Worm (Caenorhabditis elegans) whole organism, midembryonic: ENCODE results near the gene F46B6.10.

Experiments
- T22C8.4 ChIP-seq: fragments of 200-800 bp; sonication (Bioruptor generic); IDR thresholded peaks from 2 replicates; pipeline ENCODE4 v1.3.6; 2022; ENCODE audit warnings: missing genetic modification characterization, missing compliant biosample characterization
- cog-1 ChIP-seq: sonication (generic microtip); optimal IDR thresholded peaks from 2 replicates; lab custom pipeline; 2016; ENCODE audit warnings: missing genetic modification characterization, missing compliant biosample characterization
- flt-1 ChIP-seq: fragments of 200-800 bp; sonication (Bioruptor generic); IDR thresholded peaks from 2 replicates; pipeline ENCODE4 v1.3.6; 2022; ENCODE audit warnings: missing genetic modification characterization, missing compliant biosample characterization
- klf-2 ChIP-seq: fragments of 200-800 bp; sonication (Bioruptor generic); conservative IDR thresholded peaks from 2 replicates; pipeline ENCODE4 v1.3.6; 2022; ENCODE audit warnings: missing genetic modification reagents, missing genetic modification characterization, missing compliant biosample characterization
- med-1 ChIP-seq: sonication (generic microtip); optimal IDR thresholded peaks from 2 replicates; lab custom pipeline; 2017; ENCODE audit warnings: missing genetic modification characterization, mild to moderate bottlenecking, missing compliant biosample characterization, antibody characterized with exemption, missing genetic modification reagents; ENCODE audit not compliant: insufficient read depth
- ref-1 ChIP-seq: fragments of 200-800 bp; sonication (Bioruptor generic); conservative IDR thresholded peaks from 2 replicates; pipeline ENCODE4 v1.3.6; 2022; ENCODE audit warnings: missing genetic modification reagents, missing genetic modification characterization, missing compliant biosample characterization
- tab-1 ChIP-seq: fragments of 200-800 bp; sonication (Bioruptor generic); IDR thresholded peaks from 2 replicates; pipeline ENCODE4 v1.3.6; 2022; ENCODE audit warnings: missing genetic modification characterization, missing compliant biosample characterization
- ztf-23 ChIP-seq: fragments of 200-800 bp; sonication (Bioruptor generic); IDR thresholded peaks from 2 replicates; pipeline ENCODE4 v1.3.6; 2022; ENCODE audit warnings: missing genetic modification reagents, missing genetic modification characterization, missing compliant biosample characterization
- ztf-29 ChIP-seq: fragments of 200-800 bp; sonication (Bioruptor generic); IDR thresholded peaks from 2 replicates; pipeline ENCODE4 v1.3.6; 2022; ENCODE audit warnings: missing genetic modification reagents, missing genetic modification characterization, missing compliant biosample characterization

Gene F46B6.10

ce11 chrV:9794997-9795396, 6.9 kb downstream of the F46B6.10 start:
- no peak for TF ChIP-seq T22C8.4 (GFP tag; lab: Robert Waterston, UW)
- TF ChIP-seq tab-1: no peak
- no peak for TF ChIP-seq ref-1 (GFP tag; lab: Robert Waterston, UW)
- TF ChIP-seq med-1: no peak
- TF ChIP-seq flt-1: no peak
- TF ChIP-seq cog-1: no peak
- TF ChIP-seq ztf-23 (GFP tag; lab: Robert Waterston, UW): no peak
- no peak for TF ChIP-seq klf-2 (GFP tag; lab: Robert Waterston, UW)
- TF ChIP-seq ztf-29 (GFP tag; lab: Robert Waterston, UW): no peak

- TF ChIP-seq tab-1: no peak
- TF ChIP-seq ztf-29 (GFP tag; lab: Robert Waterston, UW): no peak
- no peak for TF ChIP-seq cog-1
- no peak for TF ChIP-seq T22C8.4 (GFP tag; lab: Robert Waterston, UW)
- TF ChIP-seq flt-1: no peak
- no peak for TF ChIP-seq ztf-23 (GFP tag; lab: Robert Waterston, UW)
- TF ChIP-seq ref-1 (GFP tag; lab: Robert Waterston, UW): no peak
- no peak for TF ChIP-seq med-1
- TF ChIP-seq klf-2 (GFP tag; lab: Robert Waterston, UW): no peak
Observed at ce11 chrV:9791332-9791731, 10.5 kb downstream of the F46B6.10 start, which contains the start of gene lipl-2. TSS of gene lipl-2 (plus strand) at chrV:9791567.

DNA sequence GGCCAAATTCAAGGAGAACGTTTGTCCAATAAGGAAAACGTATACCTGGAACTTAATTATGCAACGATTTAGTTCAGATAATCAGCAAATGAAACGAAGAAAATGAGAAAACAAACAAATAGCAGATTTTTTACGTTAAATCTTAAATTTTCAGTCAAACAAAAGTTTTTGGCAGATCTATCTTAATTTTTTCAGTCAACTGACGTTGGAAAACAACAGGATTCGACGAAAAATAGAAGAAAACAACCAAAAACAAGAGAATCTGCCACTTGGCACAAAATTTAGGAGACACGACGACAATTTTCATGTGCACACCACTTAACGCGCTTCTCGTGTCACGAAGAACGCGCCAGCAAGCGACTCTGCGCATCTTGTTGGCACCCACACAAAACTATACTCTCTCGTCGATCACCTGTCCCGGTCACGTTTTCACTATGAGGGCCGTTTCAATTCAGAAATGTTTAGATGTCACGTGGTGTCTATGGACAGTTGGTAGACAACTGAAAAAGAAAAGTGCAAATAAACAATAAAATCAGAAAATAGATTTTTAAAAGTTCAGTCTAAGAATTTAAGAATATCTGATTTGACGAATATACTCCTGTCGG, 12.1 kb downstream of the F46B6.10 start, which contains the start of gene ztf-7:
ztf-7 (minus strand) TSS at position 51 of the 605 bp plus-strand sequence.
- TF ChIP-seq ztf-29 (GFP tag; lab: Robert Waterston, UW) (no peak), ztf-23 (GFP tag; lab: Robert Waterston, UW) (no peak), cog-1 (no peak), T22C8.4 (GFP tag; lab: Robert Waterston, UW) (no peak)

- TF ChIP-seq ref-1 (GFP tag; lab: Robert Waterston, UW) (no peak), ztf-29 (GFP tag; lab: Robert Waterston, UW) (no peak), tab-1 (no peak), cog-1 (no peak), med-1 (no peak), ztf-23 (GFP tag; lab: Robert Waterston, UW) (no peak), T22C8.4 (GFP tag; lab: Robert Waterston, UW) (no peak), klf-2 (GFP tag; lab: Robert Waterston, UW) (no peak), flt-1 (no peak)
Observed at ce11 chrV:9786721-9787131, 15.1 kb downstream of the F46B6.10 start, which contains the start of gene F46B6.6. TSS of gene F46B6.6 (minus strand) at chrV:9786868.

ce11 chrV:9784215-9784614, 17.6 kb downstream of the F46B6.10 start:
- TF ChIP-seq flt-1 (no peak), tab-1 (no peak), ztf-29 (GFP tag; lab: Robert Waterston, UW) (no peak), cog-1 (no peak), ref-1 (GFP tag; lab: Robert Waterston, UW) (no peak)

DNA sequence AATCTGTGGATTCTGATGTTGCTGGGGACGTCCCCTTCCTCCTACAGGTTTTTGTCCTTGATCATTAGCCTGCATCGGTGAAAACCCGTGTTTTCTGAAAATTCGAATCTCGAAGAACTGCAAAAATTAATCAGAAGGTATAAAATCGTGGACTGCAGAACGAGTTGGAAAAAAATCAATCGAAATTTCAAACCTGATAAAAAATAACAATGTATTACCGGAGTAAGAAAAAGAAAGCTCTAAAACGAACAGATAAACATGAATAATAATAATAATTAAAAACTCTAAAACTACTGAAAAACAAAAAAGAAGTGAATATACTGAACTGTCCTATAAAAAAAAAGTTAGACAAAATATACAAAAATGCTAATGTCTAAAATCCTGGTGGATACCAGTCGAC, 18.9 kb downstream of the F46B6.10 start, which contains the start of gene F46B6.5:
F46B6.5 (minus strand) TSS at position 101 of the 400 bp plus-strand sequence.
- TF ChIP-seq ztf-29 (GFP tag; lab: Robert Waterston, UW): no peak
- no peak for TF ChIP-seq klf-2 (GFP tag; lab: Robert Waterston, UW)
- no peak for TF ChIP-seq ref-1 (GFP tag; lab: Robert Waterston, UW)
- TF ChIP-seq ztf-23 (GFP tag; lab: Robert Waterston, UW): no peak
- no peak for TF ChIP-seq med-1
- TF ChIP-seq T22C8.4 (GFP tag; lab: Robert Waterston, UW): no peak
- no peak for TF ChIP-seq flt-1
- TF ChIP-seq tab-1: no peak
- no peak for TF ChIP-seq cog-1

ce11 chrV:9782045-9782444, 19.8 kb downstream of the F46B6.10 start:
- TF ChIP-seq ztf-29 (GFP tag; lab: Robert Waterston, UW): no peak
- no peak for TF ChIP-seq ztf-23 (GFP tag; lab: Robert Waterston, UW)
- TF ChIP-seq med-1: no peak
- TF ChIP-seq T22C8.4 (GFP tag; lab: Robert Waterston, UW): peak; percentile 30; the same call in 1 of the 2 replicates

- TF ChIP-seq ztf-29 (GFP tag; lab: Robert Waterston, UW) (no peak), flt-1 (no peak), tab-1 (no peak), med-1 (no peak), cog-1 (no peak), ref-1 (GFP tag; lab: Robert Waterston, UW) (no peak), ztf-23 (GFP tag; lab: Robert Waterston, UW) (no peak), T22C8.4 (GFP tag; lab: Robert Waterston, UW) (no peak), klf-2 (GFP tag; lab: Robert Waterston, UW) (no peak)
Observed at ce11 chrV:9779418-9779817, 22.4 kb downstream of the F46B6.10 start, which contains the start of gene F46B6.4. TSS of gene F46B6.4 (minus strand) at chrV:9779518.

DNA sequence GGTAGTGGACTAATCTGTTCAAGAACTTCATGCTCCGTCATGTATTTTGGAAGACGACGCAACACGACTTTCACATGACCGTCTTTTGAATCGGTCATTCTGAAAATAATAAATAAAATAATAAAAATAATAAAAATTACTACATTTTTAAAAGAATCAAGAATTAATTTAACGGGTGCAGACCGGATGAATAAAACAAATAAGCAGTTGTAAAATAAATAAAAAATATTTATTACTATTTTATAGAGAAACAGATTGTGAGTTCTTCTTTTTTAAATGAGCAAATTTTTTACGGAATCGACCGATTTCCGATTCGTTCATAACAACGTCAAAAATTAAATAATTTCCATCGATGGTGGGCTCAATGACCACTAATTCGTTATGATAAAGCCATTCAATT, 24.2 kb downstream of the F46B6.10 start, which contains the start of gene smg-4:
smg-4 (minus strand) TSS at position 101 of the 400 bp plus-strand sequence.
- TF ChIP-seq T22C8.4 (GFP tag; lab: Robert Waterston, UW) (no peak), flt-1 (no peak), cog-1 (no peak), tab-1 (no peak), ztf-29 (GFP tag; lab: Robert Waterston, UW) (no peak), ref-1 (GFP tag; lab: Robert Waterston, UW) (no peak), ztf-23 (GFP tag; lab: Robert Waterston, UW) (no peak), klf-2 (GFP tag; lab: Robert Waterston, UW) (no peak), med-1 (no peak)

ce11 chrV:9775734-9776133, 26.1 kb downstream of the F46B6.10 start, which contains the start of gene F46B6.12:
TSS of gene F46B6.12 (minus strand) at chrV:9775834.
- TF ChIP-seq ztf-23 (GFP tag; lab: Robert Waterston, UW): no peak
- no peak for TF ChIP-seq tab-1
- TF ChIP-seq med-1: no peak
- no peak for TF ChIP-seq flt-1
- no peak for TF ChIP-seq ztf-29 (GFP tag; lab: Robert Waterston, UW)
- no peak for TF ChIP-seq T22C8.4 (GFP tag; lab: Robert Waterston, UW)
- no peak for TF ChIP-seq cog-1
- TF ChIP-seq klf-2 (GFP tag; lab: Robert Waterston, UW): no peak
- no peak for TF ChIP-seq ref-1 (GFP tag; lab: Robert Waterston, UW)
